Fruit fly (Drosophila melanogaster) whole organism, embryonic: ENCODE measurements around the gene CG18810.

Source experiments
- Abd-B ChIP-seq: fragments of 200-800 bp; sonication (Bioruptor generic); optimal IDR thresholded peaks from 2 replicates; lab custom pipeline; 2018; ENCODE audit warnings: missing biosample characterization, mild to moderate bottlenecking, missing genetic modification characterization, moderate library complexity
- CG10366 ChIP-seq: fragments of 200-800 bp; sonication (Bioruptor generic); IDR thresholded peaks from 2 replicates; pipeline ENCODE4 v1.3.6; 2022; ENCODE audit warnings: missing biosample characterization, missing genetic modification characterization
- CG10462 ChIP-seq: fragments of 200-800 bp; sonication (Bioruptor generic); optimal IDR thresholded peaks from 2 replicates; lab custom pipeline; 2016; ENCODE audit warnings: missing biosample characterization, missing genetic modification characterization
- CG12769 ChIP-seq: fragments of 200-800 bp; sonication (Bioruptor generic); optimal IDR thresholded peaks from 2 replicates; lab custom pipeline; 2019; ENCODE audit warnings: missing biosample characterization, mild to moderate bottlenecking, missing genetic modification characterization, moderate library complexity
- CG12942 ChIP-seq: fragments of 200-800 bp; sonication (Bioruptor generic); optimal IDR thresholded peaks from 3 replicates; lab custom pipeline; 2016; ENCODE audit warnings: missing biosample characterization, missing genetic modification characterization
- CG14050 ChIP-seq: fragments of 200-800 bp; sonication (Bioruptor generic); IDR thresholded peaks from 3 replicates; pipeline ENCODE4 v1.3.6; 2022; ENCODE audit warnings: missing biosample characterization, missing genetic modification characterization
- CG2678 ChIP-seq: fragments of 200-800 bp; sonication (Bioruptor generic); optimal IDR thresholded peaks from 3 replicates; lab custom pipeline; 2019; ENCODE audit warnings: missing biosample characterization, mild to moderate bottlenecking, missing genetic modification characterization, moderate library complexity
- CG31224 ChIP-seq: fragments of 200-800 bp; sonication (Bioruptor generic); IDR thresholded peaks from 2 replicates; pipeline ENCODE4 v1.3.6; 2022; ENCODE audit warnings: missing biosample characterization, missing genetic modification characterization
- CG33557 ChIP-seq: fragments of 200-800 bp; sonication (Bioruptor generic); optimal IDR thresholded peaks from 2 replicates; lab custom pipeline; 2019; ENCODE audit warnings: missing biosample characterization, mild to moderate bottlenecking, missing genetic modification characterization, moderate library complexity
- CG42726 ChIP-seq: fragments of 200-800 bp; sonication (Bioruptor generic); IDR thresholded peaks from 2 replicates; pipeline ENCODE4 v1.3.6; 2022; ENCODE audit warnings: missing biosample characterization, missing genetic modification characterization; ENCODE audit not compliant: partially characterized antibody
- CG6175 ChIP-seq: fragments of 200-800 bp; sonication (Bioruptor generic); IDR thresholded peaks from 3 replicates; pipeline ENCODE4 v1.3.6; 2022; ENCODE audit warnings: missing biosample characterization, missing genetic modification characterization
- CG7745 ChIP-seq: fragments of 200-800 bp; sonication (Bioruptor generic); optimal IDR thresholded peaks from 2 replicates; lab custom pipeline; 2018; ENCODE audit warnings: missing biosample characterization, mild to moderate bottlenecking, missing genetic modification characterization, moderate library complexity
- CG7928 ChIP-seq: fragments of 200-800 bp; sonication (Bioruptor generic); optimal IDR thresholded peaks from 2 replicates; lab custom pipeline; 2017; ENCODE audit warnings: missing biosample characterization, mild to moderate bottlenecking, missing genetic modification characterization
- CG8388 ChIP-seq: fragments of 200-800 bp; sonication (Bioruptor generic); optimal IDR thresholded peaks from 2 replicates; lab custom pipeline; 2019; ENCODE audit warnings: missing biosample characterization, mild to moderate bottlenecking, missing genetic modification characterization, moderate library complexity
- Dll ChIP-seq: fragments of 200-800 bp; sonication (Bioruptor generic); IDR thresholded peaks from 4 replicates; pipeline ENCODE4 v1.3.6; 2022; ENCODE audit warnings: missing biosample characterization, missing genetic modification characterization; ENCODE audit not compliant: partially characterized antibody
- Dref ChIP-seq: fragments of 200-800 bp; sonication (Bioruptor generic); IDR thresholded peaks from 2 replicates; pipeline ENCODE4 v1.3.6; 2022; ENCODE audit warnings: missing biosample characterization, missing genetic modification characterization
- ERR ChIP-seq: fragments of 200-800 bp; sonication (Bioruptor generic); optimal IDR thresholded peaks from 2 replicates; lab custom pipeline; 2016; ENCODE audit warnings: missing biosample characterization, missing genetic modification characterization
- Fer1 ChIP-seq: fragments of 200-800 bp; sonication (Bioruptor generic); optimal IDR thresholded peaks from 2 replicates; lab custom pipeline; 2017; ENCODE audit warnings: missing biosample characterization, mild to moderate bottlenecking, missing genetic modification characterization
- HLH4C ChIP-seq: fragments of 200-800 bp; sonication (Bioruptor generic); IDR thresholded peaks from 3 replicates; pipeline ENCODE4 v1.3.6; 2022; ENCODE audit warnings: missing biosample characterization, missing genetic modification characterization; ENCODE audit not compliant: partially characterized antibody
- Hr51 ChIP-seq, 2 experiments: fragments of 200-800 bp; sonication (Bioruptor generic); optimal IDR thresholded peaks; 2 replicates in 1 of 2; 3 replicates in 1 of 2; lab custom pipeline; 2016 to 2018; ENCODE audit warnings: missing biosample characterization in 2 of 2, missing genetic modification characterization in 2 of 2, mild to moderate bottlenecking in 1 of 2, moderate library complexity in 1 of 2
- Hr78 ChIP-seq, 2 experiments: fragments of 200-800 bp in 1 of 2; fragments of >200 bp in 1 of 2; sonication (Bioruptor generic) in 1 of 2; optimal IDR thresholded peaks; 2 replicates each; lab custom pipeline; 2017 to 2019; ENCODE audit warnings: missing biosample characterization in 2 of 2, missing genetic modification characterization in 2 of 2, mild to moderate bottlenecking in 1 of 2, moderate library complexity in 1 of 2
- Jarid2 ChIP-seq: fragments of 200-800 bp; sonication (Bioruptor generic); optimal IDR thresholded peaks from 3 replicates; lab custom pipeline; 2017; ENCODE audit warnings: mild to moderate bottlenecking, missing biosample characterization, missing genetic modification reagents, missing genetic modification characterization
- Lhr ChIP-seq: fragments of 200-800 bp; sonication (Bioruptor generic); optimal IDR thresholded peaks from 3 replicates; lab custom pipeline; 2017; ENCODE audit warnings: mild to moderate bottlenecking, missing biosample characterization, missing genetic modification reagents, missing genetic modification characterization
- Neu2 ChIP-seq: fragments of 200-800 bp; sonication (Bioruptor generic); optimal IDR thresholded peaks from 3 replicates; lab custom pipeline; 2016; ENCODE audit warnings: missing biosample characterization, missing genetic modification characterization, borderline replicate concordance
- Opbp ChIP-seq: fragments of 200-800 bp; sonication (Bioruptor generic); IDR thresholded peaks from 3 replicates; pipeline ENCODE4 v1.3.6; 2022; ENCODE audit warnings: missing biosample characterization, missing genetic modification characterization; ENCODE audit not compliant: partially characterized antibody
- Xbp1 ChIP-seq: fragments of 200-800 bp; sonication (Bioruptor generic); optimal IDR thresholded peaks from 3 replicates; lab custom pipeline; 2016; ENCODE audit warnings: missing biosample characterization, mild to moderate bottlenecking, missing genetic modification characterization
- ab ChIP-seq: fragments of 200-800 bp; sonication (Bioruptor generic); optimal IDR thresholded peaks from 2 replicates; lab custom pipeline; 2016; ENCODE audit warnings: missing biosample characterization, missing genetic modification characterization
- ash1 ChIP-seq: fragments of 200-800 bp; sonication (Bioruptor generic); optimal IDR thresholded peaks from 2 replicates; lab custom pipeline; 2018; ENCODE audit warnings: missing biosample characterization, mild to moderate bottlenecking, missing genetic modification characterization
- chif ChIP-seq, 2 experiments: fragments of 200-800 bp; sonication (Bioruptor generic); optimal IDR thresholded peaks; 3 replicates each; lab custom pipeline; 2016; ENCODE audit warnings: missing biosample characterization in 2 of 2, missing genetic modification characterization in 2 of 2
- chinmo ChIP-seq: fragments of 200-800 bp; sonication (Bioruptor generic); IDR thresholded peaks from 4 replicates; pipeline ENCODE4 v1.3.6; 2022; ENCODE audit warnings: missing biosample characterization, missing genetic modification characterization; ENCODE audit not compliant: partially characterized antibody
- da ChIP-seq: fragments of 200-800 bp; sonication (Bioruptor generic); optimal IDR thresholded peaks from 2 replicates; lab custom pipeline; 2016; ENCODE audit warnings: missing biosample characterization, missing genetic modification characterization
- danr ChIP-seq: fragments of 200-800 bp; sonication (Bioruptor generic); IDR thresholded peaks from 2 replicates; pipeline ENCODE4 v1.3.6; 2022; ENCODE audit warnings: missing biosample characterization, missing genetic modification characterization
- dati ChIP-seq: fragments of 200-800 bp; sonication (Bioruptor generic); IDR thresholded peaks from 2 replicates; pipeline ENCODE4 v1.3.6; 2022; ENCODE audit warnings: missing biosample characterization, missing genetic modification characterization
- dimm ChIP-seq: fragments of 200-800 bp; sonication (Bioruptor generic); IDR thresholded peaks from 2 replicates; pipeline ENCODE4 v1.3.6; 2022; ENCODE audit warnings: missing biosample characterization, missing genetic modification characterization
- fu2 ChIP-seq: fragments of 200-800 bp; sonication (Bioruptor generic); optimal IDR thresholded peaks from 2 replicates; lab custom pipeline; 2016; ENCODE audit warnings: missing biosample characterization, missing genetic modification characterization
- hb ChIP-seq: fragments of 200-800 bp; sonication (Bioruptor generic); IDR thresholded peaks from 3 replicates; pipeline ENCODE4 v1.3.6; 2022; ENCODE audit warnings: missing biosample characterization, missing genetic modification characterization; ENCODE audit not compliant: partially characterized antibody
- kah ChIP-seq: fragments of 200-800 bp; sonication (Bioruptor generic); optimal IDR thresholded peaks from 2 replicates; lab custom pipeline; 2018; ENCODE audit warnings: missing biosample characterization, mild to moderate bottlenecking, missing genetic modification characterization
- knrl ChIP-seq: fragments of 200-800 bp; sonication (Bioruptor generic); IDR thresholded peaks from 3 replicates; pipeline ENCODE4 v1.3.6; 2022; ENCODE audit warnings: missing biosample characterization, missing genetic modification characterization; ENCODE audit not compliant: partially characterized antibody
- maf-S ChIP-seq: fragments of 200-800 bp; sonication (Bioruptor generic); optimal IDR thresholded peaks from 2 replicates; lab custom pipeline; 2016; ENCODE audit warnings: missing biosample characterization, missing genetic modification characterization
- nau ChIP-seq: fragments of 200-800 bp; sonication (Bioruptor generic); optimal IDR thresholded peaks from 3 replicates; lab custom pipeline; 2017; ENCODE audit warnings: missing biosample characterization, mild to moderate bottlenecking, missing genetic modification characterization, missing genetic modification reagents
- nerfin-2 ChIP-seq: fragments of 200-800 bp; sonication (Bioruptor generic); IDR thresholded peaks from 2 replicates; pipeline ENCODE4 v1.3.6; 2022; ENCODE audit warnings: missing biosample characterization, missing genetic modification characterization; ENCODE audit not compliant: partially characterized antibody
- nmo ChIP-seq: fragments of 200-800 bp; sonication (Bioruptor generic); optimal IDR thresholded peaks from 2 replicates; lab custom pipeline; 2018; ENCODE audit warnings: missing biosample characterization, mild to moderate bottlenecking, missing genetic modification characterization, moderate library complexity
- pfk ChIP-seq: fragments of 200-800 bp; sonication (Bioruptor generic); optimal IDR thresholded peaks from 2 replicates; lab custom pipeline; 2018; ENCODE audit warnings: missing biosample characterization, mild to moderate bottlenecking, missing genetic modification characterization, moderate library complexity
- repo ChIP-seq: fragments of 200-800 bp; sonication (Bioruptor generic); optimal IDR thresholded peaks from 2 replicates; lab custom pipeline; 2016; ENCODE audit warnings: missing biosample characterization, missing genetic modification characterization
- tap ChIP-seq: fragments of 200-800 bp; optimal IDR thresholded peaks from 3 replicates; lab custom pipeline; 2019; ENCODE audit warnings: missing biosample characterization, mild to moderate bottlenecking, missing genetic modification characterization, moderate library complexity
- tna ChIP-seq: fragments of 200-800 bp; sonication (Bioruptor generic); IDR thresholded peaks from 2 replicates; pipeline ENCODE4 v1.3.6; 2022; ENCODE audit warnings: missing biosample characterization, missing genetic modification characterization; ENCODE audit not compliant: partially characterized antibody
- tx ChIP-seq: fragments of 200-800 bp; sonication (Bioruptor generic); optimal IDR thresholded peaks from 2 replicates; lab custom pipeline; 2016; ENCODE audit warnings: missing biosample characterization, missing genetic modification characterization
- usp ChIP-seq: fragments of >200 bp; optimal IDR thresholded peaks from 2 replicates; lab custom pipeline; 2017; ENCODE audit warnings: missing biosample characterization, missing genetic modification characterization
- wdn ChIP-seq: fragments of 200-800 bp; sonication (Bioruptor generic); IDR thresholded peaks from 2 replicates; pipeline ENCODE4 v1.3.6; 2022; ENCODE audit warnings: missing biosample characterization, missing genetic modification characterization
- z ChIP-seq: fragments of 200-800 bp; sonication (Bioruptor generic); IDR thresholded peaks from 3 replicates; pipeline ENCODE4 v1.3.6; 2022; ENCODE audit warnings: missing biosample characterization, missing genetic modification characterization

Gene CG18810

dm6 chr2L:20638413-20638812 lies 10.3 kb upstream of the CG18810 start (continued):
- TF ChIP-seq CG42726 (0 out of 2 replicates have a peak, but pooled peaks have one; percentile 36), chif (GFP tag; optimal IDR thresholded peaks at IDR 0.05; lab: Kevin White, UChicago) (no peak), Fer1 (GFP tag; lab: Kevin White, UChicago) (no peak), ab (GFP tag; lab: Kevin White, UChicago) (no peak), nerfin-2 (GFP tag; lab: Robert Waterston, UW) (no peak), knrl (GFP tag; lab: Robert Waterston, UW) (peak; percentile 60), Lhr (GFP tag; lab: Kevin White, UChicago) (peak; percentile 98), CG2678 (tag; lab: Kevin White, UChicago) (no peak), hb (GFP tag; lab: Robert Waterston, UW) (no peak), repo (GFP tag; lab: Kevin White, UChicago) (no peak), Xbp1 (GFP tag; lab: Kevin White, UChicago) (no peak), CG7745 (tag; lab: Kevin White, UChicago) (no peak), CG14050 (GFP tag; lab: Robert Waterston, UW) (no peak), CG10462 (GFP tag; lab: Kevin White, UChicago) (no peak), CG8388 (GFP tag; lab: Kevin White, UChicago) (no peak), maf-S (no peak), CG33557 (GFP tag; lab: Kevin White, UChicago) (no peak), dati (GFP tag; lab: Robert Waterston, UW) (no peak), tna (no peak), CG6175 (GFP tag; lab: Robert Waterston, UW) (no peak), chinmo (GFP tag; lab: Robert Waterston, UW) (no peak), pfk (GFP tag; lab: Kevin White, UChicago) (no peak), nau (GFP tag; lab: Kevin White, UChicago) (no peak), ERR (GFP tag; lab: Kevin White, UChicago) (no peak), CG12942 (GFP tag; lab: Kevin White, UChicago) (no peak), tx (GFP tag; lab: Kevin White, UChicago) (no peak), wdn (no peak), Abd-B (GFP tag; lab: Kevin White, UChicago) (peak; percentile 54), Hr78 (GFP tag; optimal IDR thresholded peaks at IDR 0.05; lab: Kevin White, UChicago) (no peak), Hr51 (GFP tag; optimal IDR thresholded peaks at IDR 0.05; lab: Kevin White, UChicago) (no peak), Jarid2 (peak; percentile 8), danr (no peak), z (GFP tag; lab: Robert Waterston, UW) (no peak), usp (GFP tag; lab: Kevin White, UChicago) (no peak), CG10366 (GFP tag; lab: Robert Waterston, UW) (no peak), tap (tag; lab: Kevin White, UChicago) (no peak), Dll (GFP tag; lab: Robert Waterston, UW) (0 out of 4 replicates have a peak, but pooled peaks have one; percentile 38), HLH4C (GFP tag; lab: Robert Waterston, UW) (no peak), Dref (GFP tag; lab: Robert Waterston, UW) (no peak), Opbp (GFP tag; lab: Robert Waterston, UW) (peak; percentile 73; the same call in 2 of the 3 replicates), CG7928 (GFP tag; lab: Kevin White, UChicago) (no peak), CG12769 (tag; lab: Kevin White, UChicago) (peak; percentile 67), da (GFP tag; lab: Kevin White, UChicago) (no peak), kah (GFP tag; lab: Kevin White, UChicago) (peak; percentile 14), dimm (GFP tag; lab: Robert Waterston, UW) (no peak), CG31224 (GFP tag; lab: Robert Waterston, UW) (no peak), Neu2 (GFP tag; lab: Kevin White, UChicago) (no peak), ash1 (GFP tag; lab: Kevin White, UChicago) (no peak), nmo (peak; percentile 35), fu2 (GFP tag; lab: Kevin White, UChicago) (no peak)
